In genomic region chrX:17692729-17693128, dm6 we compare ENCODE assay signal across 4 fruit fly cellular contexts.
TF ChIP-seq lines count a peak whose summit lies in the region.

No protein-coding gene starts in this region.

- TF ChIP-seq CTCF in whole organism, embryonic (GFP tag; optimal IDR thresholded peaks at IDR 0.05; lab: Kevin White, UChicago): no peak

TF ChIP-seq in whole organism, adult, 20 proteins besides CTCF, POLR2A, EP300 and RAD21:
- no peak for TF ChIP-seq CG12768 (GFP tag; optimal IDR thresholded peaks at IDR 0.05; lab: Kevin White, UChicago)
- TF ChIP-seq CG5204 (GFP tag; optimal IDR thresholded peaks at IDR 0.05; lab: Kevin White, UChicago): peak; percentile 9
TF ChIP-seq in whole organism, adult: peak in this region for 1.

TF ChIP-seq in whole organism, embryonic, 481 proteins besides CTCF, POLR2A, EP300 and RAD21:
- TF ChIP-seq dmrt99B (tag; optimal IDR thresholded peaks at IDR 0.05; lab: Kevin White, UChicago) (peak; percentile 43), Sox100B (GFP tag; optimal IDR thresholded peaks at IDR 0.05; lab: Kevin White, UChicago) (peak; percentile 47), CG8924 (tag; optimal IDR thresholded peaks at IDR 0.05; lab: Kevin White, UChicago) (no peak), CG18262 (tag; optimal IDR thresholded peaks at IDR 0.05; lab: Kevin White, UChicago) (peak; percentile 10), br (optimal IDR thresholded peaks at IDR 0.05; lab: Kevin White, UChicago) (no peak), run (tag; optimal IDR thresholded peaks at IDR 0.05; lab: Kevin White, UChicago) (no peak), CoRest (tag; optimal IDR thresholded peaks at IDR 0.05; lab: Kevin White, UChicago) (peak; percentile 12), CG30403 (GFP tag; optimal IDR thresholded peaks at IDR 0.05; lab: Kevin White, UChicago) (peak; percentile 15), sens (GFP tag; lab: Kevin White, UChicago) (peak; percentile 12), gem (tag; optimal IDR thresholded peaks at IDR 0.05; lab: Kevin White, UChicago) (peak; percentile 37), row (GFP tag; IDR thresholded peaks at IDR 0.05; lab: Robert Waterston, UW) (peak; percentile 35; the same call in 1 of the 3 replicates), Sox102F (GFP tag; optimal IDR thresholded peaks at IDR 0.05; lab: Kevin White, UChicago) (peak; percentile 29), Pdp1 (GFP tag; optimal IDR thresholded peaks at IDR 0.05; lab: Kevin White, UChicago) (peak in 1 of 2 experiments; percentile 8), CG2678 (tag; optimal IDR thresholded peaks at IDR 0.05; lab: Kevin White, UChicago) (peak; percentile 32), eve (GFP tag; optimal IDR thresholded peaks at IDR 0.05; lab: Kevin White, UChicago) (peak in 1 of 2 experiments; percentile 52), Hr51 (GFP tag; optimal IDR thresholded peaks at IDR 0.05; lab: Kevin White, UChicago) (peak in 1 of 2 experiments; percentile 21), CG7839 (tag; optimal IDR thresholded peaks at IDR 0.05; lab: Kevin White, UChicago) (peak; percentile 9), CG11504 (tag; optimal IDR thresholded peaks at IDR 0.05; lab: Kevin White, UChicago) (peak; percentile 55), Drgx (GFP tag; IDR thresholded peaks at IDR 0.05; lab: Robert Waterston, UW) (0 out of 2 replicates have a peak, but pooled peaks have one; percentile 43), CG10979 (tag; optimal IDR thresholded peaks at IDR 0.05; lab: Kevin White, UChicago) (peak; percentile 5), CG13424 (tag; optimal IDR thresholded peaks at IDR 0.05; lab: Kevin White, UChicago) (peak; percentile 22), CG12769 (tag; optimal IDR thresholded peaks at IDR 0.05; lab: Kevin White, UChicago) (no peak), mirr (GFP tag; optimal IDR thresholded peaks at IDR 0.05; lab: Kevin White, UChicago) (no peak), Oli (tag; optimal IDR thresholded peaks at IDR 0.05; lab: Kevin White, UChicago) (peak; percentile 14)
TF ChIP-seq in whole organism, embryonic: peak in this region for 19.

TF ChIP-seq in whole organism, prepupa, 60 proteins besides CTCF, POLR2A, EP300 and RAD21:
- TF ChIP-seq CG32006 (GFP tag; optimal IDR thresholded peaks at IDR 0.05; lab: Kevin White, UChicago): peak; percentile 78
- TF ChIP-seq CG3919 (GFP tag; optimal IDR thresholded peaks at IDR 0.05; lab: Kevin White, UChicago): no peak
- peak; percentile 60 for TF ChIP-seq Hr4 (GFP tag; optimal IDR thresholded peaks at IDR 0.05; lab: Kevin White, UChicago)
- peak; percentile 51 for TF ChIP-seq Eip78C (GFP tag; lab: Kevin White, UChicago)
- no peak for TF ChIP-seq Hr39 (GFP tag; optimal IDR thresholded peaks at IDR 0.05; lab: Kevin White, UChicago)
- TF ChIP-seq Blimp-1 (GFP tag; optimal IDR thresholded peaks at IDR 0.05; lab: Kevin White, UChicago): no peak
- TF ChIP-seq Eip75B (GFP tag; optimal IDR thresholded peaks at IDR 0.05; lab: Kevin White, UChicago): no peak
- peak; percentile 35 for TF ChIP-seq OdsH (GFP tag; optimal IDR thresholded peaks at IDR 0.05; lab: Kevin White, UChicago)
- TF ChIP-seq CG11294 (GFP tag; IDR thresholded peaks at IDR 0.05; lab: Robert Waterston, UW): no peak
- 0 out of 3 replicates have a peak, but pooled peaks have one; percentile 30 for TF ChIP-seq CG6163 (GFP tag; IDR thresholded peaks at IDR 0.05; lab: Robert Waterston, UW)
- peak; percentile 15 for TF ChIP-seq pdm3 (GFP tag; optimal IDR thresholded peaks at IDR 0.05; lab: Kevin White, UChicago)
- TF ChIP-seq CG15336 (GFP tag; IDR thresholded peaks at IDR 0.05; lab: Robert Waterston, UW): peak; percentile 57
- TF ChIP-seq eg (GFP tag; IDR thresholded peaks at IDR 0.05; lab: Robert Waterston, UW): peak; percentile 62; the same call in 2 of the 3 replicates
- peak; percentile 19 for TF ChIP-seq Lpt (GFP tag; optimal IDR thresholded peaks at IDR 0.05; lab: Kevin White, UChicago)
- TF ChIP-seq Gug (GFP tag; IDR thresholded peaks at IDR 0.05; lab: Robert Waterston, UW): no peak
- 0 out of 3 replicates have a peak, but pooled peaks have one; percentile 59 for TF ChIP-seq CG8119 (GFP tag; IDR thresholded peaks at IDR 0.05; lab: Robert Waterston, UW)
- peak; percentile 8 for TF ChIP-seq dac (GFP tag; optimal IDR thresholded peaks at IDR 0.05; lab: Kevin White, UChicago)
- TF ChIP-seq Smox (GFP tag; optimal IDR thresholded peaks at IDR 0.05; lab: Kevin White, UChicago): no peak
- TF ChIP-seq salr (GFP tag; optimal IDR thresholded peaks at IDR 0.05; lab: Kevin White, UChicago): peak in 1 of 2 experiments; percentile 45
- peak; percentile 64 for TF ChIP-seq CG6276 (GFP tag; optimal IDR thresholded peaks at IDR 0.05; lab: Kevin White, UChicago)
- TF ChIP-seq achi (GFP tag; optimal IDR thresholded peaks at IDR 0.05; lab: Kevin White, UChicago): peak; percentile 7
- no peak for TF ChIP-seq vri (GFP tag; optimal IDR thresholded peaks at IDR 0.05; lab: Kevin White, UChicago)
- TF ChIP-seq Sox15 (GFP tag; optimal IDR thresholded peaks at IDR 0.05; lab: Kevin White, UChicago): no peak
- no peak for TF ChIP-seq fkh (GFP tag; optimal IDR thresholded peaks at IDR 0.05; lab: Kevin White, UChicago)
- TF ChIP-seq CG9139 (GFP tag; optimal IDR thresholded peaks at IDR 0.05; lab: Kevin White, UChicago): no peak
- peak; percentile 21 for TF ChIP-seq CG4318 (GFP tag; optimal IDR thresholded peaks at IDR 0.05; lab: Kevin White, UChicago)
- peak; percentile 20 for TF ChIP-seq net (GFP tag; optimal IDR thresholded peaks at IDR 0.05; lab: Kevin White, UChicago)
- no peak for TF ChIP-seq CG11762 (GFP tag; optimal IDR thresholded peaks at IDR 0.05; lab: Kevin White, UChicago; ENCODE audit: insufficient read depth)

TF ChIP-seq in whole organism, pupa, 21 proteins besides CTCF, POLR2A, EP300 and RAD21:
- TF ChIP-seq CG32121 (GFP tag; IDR thresholded peaks at IDR 0.05; lab: Robert Waterston, UW) (peak; percentile 49), CG14655 (GFP tag; optimal IDR thresholded peaks at IDR 0.05; lab: Kevin White, UChicago) (peak; percentile 41), CG8301 (tag; optimal IDR thresholded peaks at IDR 0.05; lab: Kevin White, UChicago) (peak; percentile 18), CG12605 (GFP tag; IDR thresholded peaks at IDR 0.05; lab: Robert Waterston, UW) (no peak), CG15710 (tag; optimal IDR thresholded peaks at IDR 0.05; lab: Kevin White, UChicago) (no peak), CG8159 (tag; optimal IDR thresholded peaks at IDR 0.05; lab: Kevin White, UChicago) (no peak)
